Fruit fly (Drosophila melanogaster): ENCODE data around the gene CG14262.

The CG14262 gene

DNA sequence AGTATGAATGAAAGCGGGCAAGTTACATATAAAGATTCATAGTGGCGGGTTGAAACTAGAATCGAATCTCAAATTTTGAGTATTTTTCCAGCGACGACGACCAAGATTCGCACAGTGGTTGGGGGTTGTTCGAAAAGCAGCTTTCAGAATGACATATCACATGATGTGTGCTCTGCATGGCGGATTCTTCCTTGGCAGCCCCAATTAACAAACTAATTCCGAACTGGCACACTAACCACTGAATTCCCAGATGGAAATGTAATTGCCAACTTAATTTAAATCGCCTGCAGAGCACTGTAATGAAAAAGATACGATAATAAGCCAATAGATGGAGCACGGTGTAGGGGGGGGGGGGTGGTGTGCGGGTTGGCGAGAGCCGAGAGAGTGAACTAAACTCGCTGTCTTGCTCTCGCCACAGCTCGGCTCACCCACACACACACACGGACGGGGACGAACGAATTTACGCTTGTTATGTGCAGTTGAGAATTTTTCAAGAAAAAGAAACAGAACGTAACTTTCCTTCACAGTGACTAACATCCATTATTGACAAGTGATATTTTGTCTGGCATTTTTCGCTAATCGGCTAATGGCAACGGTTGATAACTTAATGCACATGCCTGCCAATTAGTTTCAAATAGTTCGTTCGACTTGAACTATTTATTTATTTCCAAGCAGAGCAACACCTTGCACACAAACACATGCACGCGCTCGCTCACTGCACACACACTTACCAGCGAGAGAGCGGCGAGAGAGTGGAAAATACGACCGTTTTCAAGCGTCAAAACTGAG is 16.0 kb upstream of the CG14262 start (continued):
- TF ChIP-seq E2f1 (GFP tag; IDR thresholded peaks at IDR 0.05) (peak; percentile 96), croc (GFP tag; conservative IDR thresholded peaks at IDR 0.05) (peak; percentile 89), CG8478 (optimal IDR thresholded peaks at IDR 0.05) (peak; percentile 82), CG11695 (GFP tag; IDR thresholded peaks at IDR 0.05) (peak; percentile 97), CG18262 (tag; optimal IDR thresholded peaks at IDR 0.05) (peak; percentile 93), Dp (GFP tag; optimal IDR thresholded peaks at IDR 0.05) (peak; percentile 22), CG18764 (GFP tag; optimal IDR thresholded peaks at IDR 0.05) (peak; percentile 91), esg (GFP tag; conservative IDR thresholded peaks at IDR 0.05) (peak; percentile 96), CG10543 (GFP tag; optimal IDR thresholded peaks at IDR 0.05) (peak; percentile 90), luna (GFP tag; optimal IDR thresholded peaks at IDR 0.05) (peak; percentile 89), so (GFP tag; IDR thresholded peaks at IDR 0.05) (peak; percentile 96), Poxn (GFP tag; IDR thresholded peaks at IDR 0.05) (peak; percentile 88), Atf-2 (GFP tag; optimal IDR thresholded peaks at IDR 0.05) (peak; percentile 94), CG17186 (GFP tag; optimal IDR thresholded peaks at IDR 0.05) (peak; percentile 83), sqz (GFP tag; optimal IDR thresholded peaks at IDR 0.05) (peak; percentile 75), Atf3 (GFP tag; optimal IDR thresholded peaks at IDR 0.05) (peak; percentile 93), chm (GFP tag; IDR thresholded peaks at IDR 0.05) (peak; percentile 97), jumu (GFP tag; optimal IDR thresholded peaks at IDR 0.05) (peak; percentile 95), slp2 (GFP tag; optimal IDR thresholded peaks at IDR 0.05) (peak; percentile 92), vvl (GFP tag; IDR thresholded peaks at IDR 0.05) (peak; percentile 99), Usf (GFP tag; optimal IDR thresholded peaks at IDR 0.05) (peak; percentile 92), CG4424 (GFP tag; optimal IDR thresholded peaks at IDR 0.05) (peak; percentile 94), CG3281 (GFP tag; optimal IDR thresholded peaks at IDR 0.05) (peak; percentile 96), Awh (GFP tag; IDR thresholded peaks at IDR 0.05) (peak; percentile 96), CG11247 (GFP tag; IDR thresholded peaks at IDR 0.05) (peak; percentile 94), CG32772 (GFP tag; IDR thresholded peaks at IDR 0.05) (peak; percentile 97), eyg (GFP tag; optimal IDR thresholded peaks at IDR 0.05) (peak; percentile 90), CG14014 (GFP tag; IDR thresholded peaks at IDR 0.05) (peak; percentile 97), pum (GFP tag; optimal IDR thresholded peaks at IDR 0.05) (peak; percentile 94), CG14050 (GFP tag; IDR thresholded peaks at IDR 0.05) (peak; percentile 95), Scr (GFP tag; IDR thresholded peaks at IDR 0.05; ENCODE audit: partially characterized antibody) (peak; percentile 13), TFAM (GFP tag; optimal IDR thresholded peaks at IDR 0.05) (peak; percentile 82), H15 (GFP tag; IDR thresholded peaks at IDR 0.05) (peak; percentile 97), onecut (GFP tag; IDR thresholded peaks at IDR 0.05) (peak; percentile 93), lbe (GFP tag; optimal IDR thresholded peaks at IDR 0.05) (peak; percentile 89), pan (optimal IDR thresholded peaks at IDR 0.05) (no peak), pan (GFP tag; optimal IDR thresholded peaks at IDR 0.05 in 1 of 2, IDR thresholded peaks at IDR 0.05 in 1 of 2) (peak in 1 of 2 experiments; percentile 98), CG3065 (GFP tag; optimal IDR thresholded peaks at IDR 0.05) (peak; percentile 85), CG13287 (GFP tag; IDR thresholded peaks at IDR 0.05; ENCODE audit: partially characterized antibody) (peak; percentile 59), CG1603 (tag; optimal IDR thresholded peaks at IDR 0.05) (peak; percentile 98), ase (GFP tag; IDR thresholded peaks at IDR 0.05) (peak; percentile 96), pros (GFP tag; optimal IDR thresholded peaks at IDR 0.05) (peak; percentile 96), GATAe (GFP tag; conservative IDR thresholded peaks at IDR 0.05) (peak; percentile 82), B-H2 (GFP tag; optimal IDR thresholded peaks at IDR 0.05) (peak; percentile 73), phol (tag; optimal IDR thresholded peaks at IDR 0.05) (peak; percentile 91), CG42726 (GFP tag; IDR thresholded peaks at IDR 0.05; ENCODE audit: partially characterized antibody) (0 out of 2 replicates have a peak, but pooled peaks have one; percentile 23), CkIIα-i1 (GFP tag; IDR thresholded peaks at IDR 0.05) (peak; percentile 87), Ets65A (GFP tag) (peak; percentile 99)
